Worm (Caenorhabditis elegans): Measurements from ENCODE around the gene C15F1.5.

Gene C15F1.5

DNA sequence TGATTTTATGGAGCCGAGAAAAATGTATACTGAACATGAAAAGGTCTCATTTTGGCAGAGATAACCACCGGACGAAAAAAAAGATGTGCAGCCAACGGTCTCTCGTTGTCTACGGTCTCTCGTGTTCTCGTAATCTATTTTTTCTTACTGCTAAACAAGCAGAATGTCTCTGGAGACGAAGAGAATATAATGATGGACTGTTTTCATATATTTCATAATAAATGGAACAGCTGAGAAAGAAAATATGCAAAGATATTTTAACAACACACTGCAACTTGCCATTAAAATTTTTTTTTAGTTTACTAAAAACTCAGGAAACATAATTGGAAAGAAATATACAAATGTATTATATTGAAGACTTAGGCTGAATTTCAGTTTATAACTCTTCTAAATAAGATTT is 40.3 kb downstream of the C15F1.5 start:
- no peak for TF ChIP-seq cebp-1 (GFP tag; IDR thresholded peaks at IDR 0.05)
- peak; percentile 61 for TF ChIP-seq cebp-1 (tag; optimal IDR thresholded peaks at IDR 0.05)
- TF ChIP-seq ceh-27 (GFP tag; optimal IDR thresholded peaks at IDR 0.05): no peak
- TF ChIP-seq Y56A3A.18 (GFP tag; IDR thresholded peaks at IDR 0.05): no peak
- TF ChIP-seq hmg-1.2 (GFP tag; IDR thresholded peaks at IDR 0.05): peak; percentile 17; the same call in 1 of the 2 replicates
- peak; percentile 10 for TF ChIP-seq nhr-80 (tag; optimal IDR thresholded peaks at IDR 0.05)
- no peak for TF ChIP-seq ceh-58 (GFP tag; IDR thresholded peaks at IDR 0.05)
- no peak for TF ChIP-seq lsl-1 (GFP tag; optimal IDR thresholded peaks at IDR 0.05)

DNA sequence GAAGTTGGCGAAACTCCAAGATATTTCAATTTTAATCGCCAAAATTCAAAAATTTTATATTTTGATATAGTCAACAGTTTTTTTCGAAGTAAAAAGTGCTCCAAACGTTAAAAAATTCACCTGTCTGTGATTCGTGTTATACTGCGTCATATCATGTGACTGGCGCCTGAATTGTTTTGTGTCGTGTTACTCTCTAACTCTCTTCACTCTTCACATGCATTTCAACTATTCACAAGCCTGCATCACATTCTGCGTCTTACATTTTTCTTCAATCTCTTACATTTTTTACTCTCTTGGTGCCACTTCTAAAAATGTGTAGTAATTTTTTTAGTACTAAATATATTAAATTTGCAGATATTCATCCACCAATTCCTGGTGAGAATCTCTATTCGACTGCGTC is 42.0 kb downstream of the C15F1.5 start, which contains the start of gene flcn-1:
Gene flcn-1, plus strand, starts transcription at position 348 of the 400 bp plus-strand sequence.
- peak in 1 of 3 experiments; percentile 44 for TF ChIP-seq lin-35 (GFP tag; optimal IDR thresholded peaks at IDR 0.05)
- TF ChIP-seq Y79H2A.3 (GFP tag; conservative IDR thresholded peaks at IDR 0.05): no peak
- no peak for TF ChIP-seq bed-2 (GFP tag; IDR thresholded peaks at IDR 0.05)
- TF ChIP-seq B0019.2 (GFP tag; conservative IDR thresholded peaks at IDR 0.05): no peak
- no peak for TF ChIP-seq mes-4 (tag; optimal IDR thresholded peaks at IDR 0.05)
- TF ChIP-seq pha-4 (tag; optimal IDR thresholded peaks at IDR 0.05): no peak
- TF ChIP-seq nhr-179 (tag; optimal IDR thresholded peaks at IDR 0.05): no peak
- no peak for TF ChIP-seq dpff-1 (tag; optimal IDR thresholded peaks at IDR 0.05)
- no peak for TF ChIP-seq F33H1.4 (GFP tag; IDR thresholded peaks at IDR 0.05)
- no peak for TF ChIP-seq nfya-2 (GFP tag; IDR thresholded peaks at IDR 0.05)
- TF ChIP-seq sptf-2 (GFP tag; optimal IDR thresholded peaks at IDR 0.05): no peak
- TF ChIP-seq B0336.3 (GFP tag; IDR thresholded peaks at IDR 0.05): no peak
- TF ChIP-seq sea-2 (GFP tag; IDR thresholded peaks at IDR 0.05): no peak
- no peak for TF ChIP-seq ZK185.1 (tag; optimal IDR thresholded peaks at IDR 0.05; ENCODE audit: poor library complexity, severe bottlenecking)
- no peak for TF ChIP-seq lag-1 (GFP tag; IDR thresholded peaks at IDR 0.05)
- TF ChIP-seq ceh-27 (GFP tag; optimal IDR thresholded peaks at IDR 0.05): peak; percentile 17
- TF ChIP-seq madf-3 (GFP tag; IDR thresholded peaks at IDR 0.05): no peak
- no peak for TF ChIP-seq fkh-3 (tag; optimal IDR thresholded peaks at IDR 0.05)
- TF ChIP-seq hmg-1.2 (GFP tag; IDR thresholded peaks at IDR 0.05): peak; percentile 62; the same call in 1 of the 2 replicates
- TF ChIP-seq snpc-1.3 (tag; optimal IDR thresholded peaks at IDR 0.05; ENCODE audit: insufficient read depth): no peak
- no peak for TF ChIP-seq hrde-1 (tag; optimal IDR thresholded peaks at IDR 0.05; ENCODE audit: borderline replicate concordance)
- TF ChIP-seq rpc-1 (optimal IDR thresholded peaks at IDR 0.05): no peak
- TF ChIP-seq rpc-1 (tag; optimal IDR thresholded peaks at IDR 0.05): no peak
- peak; percentile 22 for TF ChIP-seq attf-5 (GFP tag; optimal IDR thresholded peaks at IDR 0.05)
- no peak for TF ChIP-seq F49E8.2 (tag; optimal IDR thresholded peaks at IDR 0.05; ENCODE audit: insufficient read depth)
- TF ChIP-seq tbx-9 (tag; optimal IDR thresholded peaks at IDR 0.05; ENCODE audit: borderline replicate concordance): no peak
- TF ChIP-seq egrh-3 (GFP tag; IDR thresholded peaks at IDR 0.05): no peak
- TF ChIP-seq cebp-1 (GFP tag; IDR thresholded peaks at IDR 0.05): no peak
- TF ChIP-seq cebp-1 (tag; optimal IDR thresholded peaks at IDR 0.05): peak; percentile 38
- peak; percentile 25; the same call in 1 of the 2 replicates for TF ChIP-seq nfyb-1 (GFP tag; IDR thresholded peaks at IDR 0.05)
- no peak for TF ChIP-seq lin-26 (GFP tag; IDR thresholded peaks at IDR 0.05)
- TF ChIP-seq nhr-80 (tag; optimal IDR thresholded peaks at IDR 0.05): peak; percentile 2
- no peak for TF ChIP-seq atf-7 (tag; optimal IDR thresholded peaks at IDR 0.05)
- no peak for TF ChIP-seq ztf-26 (tag; optimal IDR thresholded peaks at IDR 0.05)
- TF ChIP-seq nhr-120 (GFP tag; IDR thresholded peaks at IDR 0.05): no peak
- TF ChIP-seq chd-7 (tag; optimal IDR thresholded peaks at IDR 0.05): no peak
- no peak for TF ChIP-seq zim-3 (tag; optimal IDR thresholded peaks at IDR 0.05)
- TF ChIP-seq sdz-38 (tag; optimal IDR thresholded peaks at IDR 0.05): no peak
- no peak for TF ChIP-seq madf-8 (GFP tag; conservative IDR thresholded peaks at IDR 0.05)
- TF ChIP-seq ceh-91 (GFP tag; IDR thresholded peaks at IDR 0.05): no peak
- TF ChIP-seq Y95B8A.8 (GFP tag; IDR thresholded peaks at IDR 0.05): no peak
- TF ChIP-seq xnd-1 (tag; optimal IDR thresholded peaks at IDR 0.05): no peak
- no peak for TF ChIP-seq C17E4.6 (GFP tag; IDR thresholded peaks at IDR 0.05)
